Worm (Caenorhabditis elegans) whole organism, L3 larva: ENCODE measurements around the gene F55A4.13.

Experiments
- ceh-82 ChIP-seq: fragments of 150-350 bp; optimal IDR thresholded peaks from 2 replicates; lab custom pipeline; 2014; ENCODE audit warnings: missing biosample characterization, missing genetic modification characterization
- nhr-237 ChIP-seq: fragments of 150-350 bp; optimal IDR thresholded peaks from 2 replicates; lab custom pipeline; 2014; ENCODE audit warnings: missing biosample characterization, missing genetic modification characterization
- nhr-76 ChIP-seq: fragments of 150-350 bp; sonication (generic microtip); optimal IDR thresholded peaks from 5 replicates; lab custom pipeline; 2014; ENCODE audit warnings: missing biosample characterization, missing genetic modification characterization

DNA sequence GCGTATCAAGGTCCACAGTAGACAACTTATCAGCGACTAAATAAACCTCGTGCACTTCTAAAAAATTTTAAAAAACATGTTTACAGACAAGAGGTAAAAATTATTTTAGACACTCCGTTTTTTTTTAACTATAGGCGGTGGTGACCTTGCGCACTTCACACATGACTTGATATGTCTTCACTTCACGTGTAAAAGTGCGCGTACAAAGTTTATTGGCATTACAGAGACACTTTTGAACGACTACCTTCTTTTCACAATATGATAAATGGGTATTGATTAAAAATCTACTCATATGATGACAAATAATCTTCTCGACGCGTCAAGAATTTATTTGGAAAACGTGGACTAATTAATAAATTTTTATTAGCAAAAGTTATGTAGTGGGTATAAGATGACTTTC is 9.4 kb upstream of the F55A4.13 start:
- TF ChIP-seq nhr-76 (tag; lab: Kevin White, UChicago) (no peak), nhr-237 (tag; lab: Kevin White, UChicago) (no peak), ceh-82 (tag; lab: Kevin White, UChicago) (no peak)
